Worm (Caenorhabditis elegans) whole organism, L1 larva: ENCODE measurements around the gene abhd-14.

ENCODE experiments used
- ama-1 ChIP-seq: fragments of 150-350 bp; optimal IDR thresholded peaks from 2 replicates; lab custom pipeline; 2014
- efl-1 ChIP-seq, 4 experiments: fragments of 150-350 bp; optimal IDR thresholded peaks in 3 of 4; peaks in 1 of 4; 1 replicate in 1 of 4; 2 replicates in 3 of 4; lab custom pipeline; 2014; ENCODE audit warnings: missing biosample characterization in 2 of 4, missing genetic modification characterization in 2 of 4, missing genetic modification reagents in 2 of 4
- efl-3 ChIP-seq: fragments of 200-800 bp; sonication (Bioruptor generic); optimal IDR thresholded peaks from 2 replicates; lab custom pipeline; 2018; ENCODE audit warnings: mild to moderate bottlenecking, missing genetic modification characterization, missing compliant biosample characterization
- fkh-8 ChIP-seq: sonication (generic microtip); optimal IDR thresholded peaks from 2 replicates; lab custom pipeline; 2016; ENCODE audit warnings: mild to moderate bottlenecking, missing genetic modification characterization, missing compliant biosample characterization
- lin-13 ChIP-seq: fragments of 150-350 bp; optimal IDR thresholded peaks from 2 replicates; lab custom pipeline; 2014; ENCODE audit warnings: missing biosample characterization, missing genetic modification reagents, missing genetic modification characterization
- mab-9 ChIP-seq: fragments of 200-800 bp; sonication (Bioruptor generic); IDR thresholded peaks from 2 replicates; pipeline ENCODE4 v1.3.6; 2022; ENCODE audit warnings: missing genetic modification reagents, missing genetic modification characterization, missing compliant biosample characterization
- mdl-1 ChIP-seq, 2 experiments: fragments of 150-350 bp; optimal IDR thresholded peaks; 2 replicates each; lab custom pipeline; 2014 to 2017; ENCODE audit warnings: missing biosample characterization in 2 of 2, missing genetic modification characterization in 2 of 2, inconsistent platforms in 1 of 2
- mep-1 ChIP-seq: fragments of 150-350 bp; optimal IDR thresholded peaks from 2 replicates; lab custom pipeline; 2014; ENCODE audit warnings: missing biosample characterization, missing genetic modification characterization
- nhr-12 ChIP-seq: sonication (generic microtip); optimal IDR thresholded peaks from 2 replicates; lab custom pipeline; 2017; ENCODE audit warnings: missing biosample characterization, missing genetic modification characterization
- nhr-20 ChIP-seq: sonication (generic microtip); optimal IDR thresholded peaks from 2 replicates; lab custom pipeline; 2016; ENCODE audit warnings: mild to moderate bottlenecking, missing genetic modification characterization, missing compliant biosample characterization
- nhr-28 ChIP-seq: fragments of 150-350 bp; optimal IDR thresholded peaks from 2 replicates; lab custom pipeline; 2014; ENCODE audit warnings: missing biosample characterization, missing genetic modification characterization
- pqm-1 ChIP-seq: sonication (generic microtip); optimal IDR thresholded peaks from 3 replicates; lab custom pipeline; 2017; ENCODE audit warnings: missing biosample characterization, missing genetic modification characterization
- skn-1 ChIP-seq: fragments of 150-350 bp; optimal IDR thresholded peaks from 2 replicates; lab custom pipeline; 2014; ENCODE audit warnings: missing biosample characterization, missing genetic modification characterization
- unc-62 ChIP-seq: fragments of 150-350 bp; optimal IDR thresholded peaks from 2 replicates; lab custom pipeline; 2014; ENCODE audit warnings: missing biosample characterization, missing genetic modification reagents, missing genetic modification characterization

ce11 chrIV:1019801-1020200, 10.0 kb downstream of the abhd-14 start:
- TF ChIP-seq skn-1 (tag; lab: Kevin White, UChicago) (no peak), nhr-28 (tag; lab: Kevin White, UChicago) (no peak), nhr-20 (no peak), fkh-8 (tag; lab: Kevin White, UChicago) (no peak), lin-13 (no peak), ama-1 (lab: Kevin White, UChicago) (no peak), nhr-12 (tag; lab: Kevin White, UChicago) (no peak), unc-62 (GFP tag; lab: Kevin White, UChicago) (no peak), pqm-1 (tag; lab: Kevin White, UChicago) (no peak), mep-1 (tag; lab: Kevin White, UChicago) (no peak), efl-1 (optimal IDR thresholded peaks at IDR 0.05; lab: Kevin White, UChicago) (no peak), efl-1 (GFP tag; optimal IDR thresholded peaks at IDR 0.05 in 1 of 2; lab: Kevin White, UChicago) (no peak), efl-3 (GFP tag; lab: Kevin White, UChicago) (no peak), mab-9 (GFP tag; lab: Robert Waterston, UW) (no peak), mdl-1 (tag; optimal IDR thresholded peaks at IDR 0.05; lab: Kevin White, UChicago) (no peak)
